Worm (Caenorhabditis elegans) whole organism, midembryonic: ENCODE data around the gene F58G1.3.

Experiments used
- T22C8.4 ChIP-seq: fragments of 200-800 bp; sonication (Bioruptor generic); IDR thresholded peaks from 2 replicates; pipeline ENCODE4 v1.3.6; 2022; ENCODE audit warnings: missing genetic modification characterization, missing compliant biosample characterization
- cog-1 ChIP-seq: sonication (generic microtip); optimal IDR thresholded peaks from 2 replicates; lab custom pipeline; 2016; ENCODE audit warnings: missing genetic modification characterization, missing compliant biosample characterization
- flt-1 ChIP-seq: fragments of 200-800 bp; sonication (Bioruptor generic); IDR thresholded peaks from 2 replicates; pipeline ENCODE4 v1.3.6; 2022; ENCODE audit warnings: missing genetic modification characterization, missing compliant biosample characterization
- klf-2 ChIP-seq: fragments of 200-800 bp; sonication (Bioruptor generic); conservative IDR thresholded peaks from 2 replicates; pipeline ENCODE4 v1.3.6; 2022; ENCODE audit warnings: missing genetic modification reagents, missing genetic modification characterization, missing compliant biosample characterization
- med-1 ChIP-seq: sonication (generic microtip); optimal IDR thresholded peaks from 2 replicates; lab custom pipeline; 2017; ENCODE audit warnings: missing genetic modification characterization, mild to moderate bottlenecking, missing compliant biosample characterization, antibody characterized with exemption, missing genetic modification reagents; ENCODE audit not compliant: insufficient read depth
- ref-1 ChIP-seq: fragments of 200-800 bp; sonication (Bioruptor generic); conservative IDR thresholded peaks from 2 replicates; pipeline ENCODE4 v1.3.6; 2022; ENCODE audit warnings: missing genetic modification reagents, missing genetic modification characterization, missing compliant biosample characterization
- tab-1 ChIP-seq: fragments of 200-800 bp; sonication (Bioruptor generic); IDR thresholded peaks from 2 replicates; pipeline ENCODE4 v1.3.6; 2022; ENCODE audit warnings: missing genetic modification characterization, missing compliant biosample characterization
- ztf-23 ChIP-seq: fragments of 200-800 bp; sonication (Bioruptor generic); IDR thresholded peaks from 2 replicates; pipeline ENCODE4 v1.3.6; 2022; ENCODE audit warnings: missing genetic modification reagents, missing genetic modification characterization, missing compliant biosample characterization
- ztf-29 ChIP-seq: fragments of 200-800 bp; sonication (Bioruptor generic); IDR thresholded peaks from 2 replicates; pipeline ENCODE4 v1.3.6; 2022; ENCODE audit warnings: missing genetic modification reagents, missing genetic modification characterization, missing compliant biosample characterization

F58G1.3 gene

ce11 chrII:12901025-12901424 is 27.1 kb downstream of the F58G1.3 start, which contains the start of gene clec-65:
Gene clec-65, plus strand, starts transcription at chrII:12901325.
- TF ChIP-seq ref-1 = no peak
- no peak for TF ChIP-seq flt-1 (GFP tag; lab: Robert Waterston, UW)
- TF ChIP-seq klf-2 (GFP tag; lab: Robert Waterston, UW) = no peak
- no peak for TF ChIP-seq ztf-23 (GFP tag; lab: Robert Waterston, UW)
- no peak for TF ChIP-seq tab-1 (GFP tag; lab: Robert Waterston, UW)
- no peak for TF ChIP-seq T22C8.4 (GFP tag; lab: Robert Waterston, UW)
- no peak for TF ChIP-seq cog-1

DNA sequence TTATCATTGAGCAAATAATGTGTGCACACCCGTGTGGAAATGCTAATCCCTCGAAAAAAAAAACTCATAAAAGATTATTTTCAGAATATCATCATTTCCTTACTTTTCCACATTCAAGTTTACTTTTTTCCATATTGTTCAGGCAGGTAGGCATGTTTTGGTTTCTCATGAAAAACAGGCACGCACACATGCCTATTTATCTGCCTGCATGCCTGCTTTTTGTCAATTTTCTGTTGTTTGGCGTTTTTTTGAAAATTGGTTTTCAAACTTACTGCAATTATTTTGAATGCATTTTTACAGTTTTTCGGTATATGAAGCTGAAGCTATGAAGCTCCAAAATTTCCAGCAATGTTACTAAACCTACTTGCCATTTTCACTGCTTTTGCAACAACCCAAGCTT is 30.2 kb downstream of the F58G1.3 start, which contains the start of gene clec-64:
Gene clec-64 (plus strand): TSS at position 301 of the 400 bp plus-strand sequence.
- TF ChIP-seq T22C8.4 (GFP tag; lab: Robert Waterston, UW) (no peak), flt-1 (GFP tag; lab: Robert Waterston, UW) (no peak), ref-1 (no peak), ztf-23 (GFP tag; lab: Robert Waterston, UW) (no peak), klf-2 (GFP tag; lab: Robert Waterston, UW) (no peak), tab-1 (GFP tag; lab: Robert Waterston, UW) (no peak), ztf-29 (GFP tag; lab: Robert Waterston, UW) (no peak), cog-1 (no peak), med-1 (GFP tag; lab: Kevin White, UChicago) (no peak)

DNA sequence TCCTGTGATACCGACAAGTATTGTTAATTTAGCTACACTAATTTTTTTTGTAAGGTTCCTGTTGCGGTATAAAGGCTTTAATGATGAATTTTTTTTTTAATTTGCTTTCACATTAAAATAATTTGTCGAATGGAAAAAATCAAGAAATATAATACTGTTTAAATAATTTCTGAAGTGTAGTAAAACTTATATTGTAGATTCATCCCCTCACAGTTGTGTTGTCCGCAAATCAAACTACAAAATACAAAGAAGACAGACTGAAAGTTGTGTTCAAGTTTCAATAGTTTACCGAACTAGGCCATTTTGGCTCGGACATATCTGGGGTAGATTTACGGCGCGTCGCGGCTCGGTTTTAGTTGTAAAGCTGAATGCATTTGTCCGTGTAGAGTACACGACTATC is 30.8 kb downstream of the F58G1.3 start:
- no peak for TF ChIP-seq klf-2 (GFP tag; lab: Robert Waterston, UW)
- TF ChIP-seq med-1 (GFP tag; lab: Kevin White, UChicago) = no peak
- no peak for TF ChIP-seq T22C8.4 (GFP tag; lab: Robert Waterston, UW)
- TF ChIP-seq flt-1 (GFP tag; lab: Robert Waterston, UW) = no peak
- TF ChIP-seq ref-1 = no peak
- no peak for TF ChIP-seq ztf-23 (GFP tag; lab: Robert Waterston, UW)
- no peak for TF ChIP-seq ztf-29 (GFP tag; lab: Robert Waterston, UW)
- no peak for TF ChIP-seq tab-1 (GFP tag; lab: Robert Waterston, UW)
- no peak for TF ChIP-seq cog-1

- TF ChIP-seq ztf-23 (GFP tag; lab: Robert Waterston, UW) (no peak), flt-1 (GFP tag; lab: Robert Waterston, UW) (no peak), cog-1 (no peak), tab-1 (GFP tag; lab: Robert Waterston, UW) (no peak), klf-2 (GFP tag; lab: Robert Waterston, UW) (no peak), ref-1 (no peak), med-1 (GFP tag; lab: Kevin White, UChicago) (no peak), ztf-29 (GFP tag; lab: Robert Waterston, UW) (no peak), T22C8.4 (GFP tag; lab: Robert Waterston, UW) (no peak)
Measured at ce11 chrII:12896666-12897065, 31.5 kb downstream of the F58G1.3 start.

DNA sequence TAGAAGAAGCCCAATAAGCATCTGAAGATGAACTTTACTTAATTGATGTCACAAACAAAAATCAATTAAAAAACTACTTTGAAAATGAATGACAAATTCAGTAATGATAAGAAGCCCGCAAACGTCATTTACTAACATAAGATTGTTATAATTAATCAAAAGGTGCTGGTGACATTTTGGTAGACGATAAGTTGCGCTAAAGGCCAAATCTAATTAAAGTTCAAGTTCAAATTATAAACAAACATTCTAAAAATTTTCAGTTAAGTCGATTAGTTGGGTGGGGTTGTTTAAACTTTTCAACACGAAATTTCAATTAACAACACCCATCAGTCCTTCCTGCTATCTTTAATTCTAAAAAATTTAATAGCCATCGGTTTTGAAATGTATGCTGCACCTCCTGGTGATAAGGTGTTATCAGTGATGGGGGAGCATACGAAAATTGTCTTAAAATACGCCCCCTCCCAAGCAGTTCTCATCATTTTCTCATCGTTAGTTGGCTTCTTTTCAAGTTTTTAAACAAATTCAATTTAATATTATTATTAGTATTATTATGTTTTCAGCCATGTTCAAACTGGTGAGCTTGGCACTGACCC is 33.0 kb downstream of the F58G1.3 start, which contains the start of the genes clec-62 and clec-63:
Gene clec-62 (minus strand): TSS at position 51 of the 593 bp plus-strand sequence.
Gene clec-63 (plus strand): TSS at position 561 of the 593 bp plus-strand sequence.
- TF ChIP-seq T22C8.4 (GFP tag; lab: Robert Waterston, UW) (no peak), ztf-23 (GFP tag; lab: Robert Waterston, UW) (no peak), flt-1 (GFP tag; lab: Robert Waterston, UW) (no peak), klf-2 (GFP tag; lab: Robert Waterston, UW) (no peak), med-1 (GFP tag; lab: Kevin White, UChicago) (no peak), ztf-29 (GFP tag; lab: Robert Waterston, UW) (no peak), cog-1 (no peak), ref-1 (no peak), tab-1 (GFP tag; lab: Robert Waterston, UW) (no peak)

DNA sequence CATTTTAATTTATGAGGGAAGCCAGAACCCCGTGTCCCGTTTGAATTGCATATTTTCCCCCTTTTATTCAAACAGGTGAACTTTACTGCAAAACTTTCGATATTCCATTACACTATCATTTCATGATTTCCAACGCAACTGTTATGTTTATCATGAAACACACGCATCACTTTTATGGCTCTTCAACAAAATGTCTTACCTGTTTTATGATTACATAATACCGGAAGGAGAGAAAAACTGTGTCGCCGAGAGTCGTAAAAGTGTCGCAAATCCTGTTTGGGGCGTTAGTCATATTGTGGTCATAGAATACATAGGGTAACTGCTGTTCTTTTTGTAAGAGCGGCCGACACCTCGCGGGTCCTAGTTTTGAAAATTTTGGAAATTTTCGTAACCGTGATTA is 35.7 kb downstream of the F58G1.3 start:
- no peak for TF ChIP-seq flt-1 (GFP tag; lab: Robert Waterston, UW)
- TF ChIP-seq klf-2 (GFP tag; lab: Robert Waterston, UW) = no peak
- TF ChIP-seq ref-1 = no peak
- TF ChIP-seq T22C8.4 (GFP tag; lab: Robert Waterston, UW) = no peak
- TF ChIP-seq med-1 (GFP tag; lab: Kevin White, UChicago) = no peak
- TF ChIP-seq ztf-29 (GFP tag; lab: Robert Waterston, UW) = no peak
- no peak for TF ChIP-seq ztf-23 (GFP tag; lab: Robert Waterston, UW)
- TF ChIP-seq tab-1 (GFP tag; lab: Robert Waterston, UW) = no peak
- TF ChIP-seq cog-1 = no peak

DNA sequence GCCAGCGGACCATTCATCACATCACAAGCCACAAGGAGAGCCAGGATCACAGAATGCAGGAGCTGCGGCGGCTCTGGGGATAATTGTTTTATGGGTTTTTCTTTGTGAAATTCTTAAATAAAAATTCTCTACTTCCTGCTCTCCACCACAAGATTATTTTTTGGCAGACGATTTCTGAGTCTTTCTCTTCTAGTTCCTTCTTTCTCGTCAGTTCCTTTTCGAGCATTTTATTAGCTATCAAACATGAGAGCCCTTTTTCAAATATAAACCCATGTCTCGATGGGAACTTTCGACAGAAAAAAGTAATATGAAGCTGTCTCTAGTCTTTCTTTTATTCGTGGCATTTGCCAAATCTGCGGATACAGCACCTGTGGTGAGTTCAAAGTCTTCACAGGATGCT is 39.7 kb downstream of the F58G1.3 start, which contains the start of gene F35C5.3:
Gene F35C5.3 (plus strand): TSS at position 301 of the 400 bp plus-strand sequence.
- TF ChIP-seq ztf-29 (GFP tag; lab: Robert Waterston, UW) = no peak
- no peak for TF ChIP-seq flt-1 (GFP tag; lab: Robert Waterston, UW)
- no peak for TF ChIP-seq ref-1
- no peak for TF ChIP-seq ztf-23 (GFP tag; lab: Robert Waterston, UW)
- TF ChIP-seq T22C8.4 (GFP tag; lab: Robert Waterston, UW) = no peak
- TF ChIP-seq tab-1 (GFP tag; lab: Robert Waterston, UW) = no peak
- TF ChIP-seq klf-2 (GFP tag; lab: Robert Waterston, UW) = no peak
- TF ChIP-seq med-1 (GFP tag; lab: Kevin White, UChicago) = no peak
- TF ChIP-seq cog-1 = no peak

- TF ChIP-seq T22C8.4 (GFP tag; lab: Robert Waterston, UW) = no peak
- TF ChIP-seq ztf-29 (GFP tag; lab: Robert Waterston, UW) = no peak
- TF ChIP-seq cog-1 = no peak
- TF ChIP-seq ztf-23 (GFP tag; lab: Robert Waterston, UW) = no peak
- TF ChIP-seq med-1 (GFP tag; lab: Kevin White, UChicago) = no peak
- no peak for TF ChIP-seq ref-1
- no peak for TF ChIP-seq flt-1 (GFP tag; lab: Robert Waterston, UW)
- no peak for TF ChIP-seq klf-2 (GFP tag; lab: Robert Waterston, UW)
Measured at ce11 chrII:12884972-12885371, 43.2 kb downstream of the F58G1.3 start, which contains the start of gene sra-14. Gene sra-14, plus strand, starts transcription at chrII:12885272.

DNA sequence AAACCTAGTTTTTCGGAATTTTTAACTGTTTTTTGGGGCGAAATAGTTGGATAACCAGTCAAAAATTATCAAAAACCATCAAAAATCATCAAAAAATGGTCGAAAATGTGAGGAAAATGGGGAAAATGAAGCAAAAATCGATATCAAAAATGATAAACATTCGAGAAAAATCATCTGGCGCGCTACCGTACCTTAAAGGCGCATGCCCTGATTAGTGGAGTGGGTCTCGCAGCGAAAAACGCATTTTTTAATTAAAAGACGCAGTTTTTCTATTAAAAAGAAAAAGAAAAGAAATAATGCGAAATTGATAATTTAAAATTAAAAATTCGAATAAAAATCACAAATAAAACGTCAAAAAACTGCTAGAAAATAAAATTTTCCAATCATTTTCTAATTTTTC is 47.7 kb downstream of the F58G1.3 start, which contains the start of gene F35C5.1:
Gene F35C5.1 (plus strand): TSS at position 399 of the 400 bp plus-strand sequence.
- TF ChIP-seq ref-1 (no peak), klf-2 (GFP tag; lab: Robert Waterston, UW) (no peak), ztf-29 (GFP tag; lab: Robert Waterston, UW) (no peak), tab-1 (GFP tag; lab: Robert Waterston, UW) (no peak), flt-1 (GFP tag; lab: Robert Waterston, UW) (no peak), ztf-23 (GFP tag; lab: Robert Waterston, UW) (no peak), med-1 (GFP tag; lab: Kevin White, UChicago) (no peak), cog-1 (no peak), T22C8.4 (GFP tag; lab: Robert Waterston, UW) (no peak)
